Worm (Caenorhabditis elegans) whole organism, L4 larva: Measurements from ENCODE around the gene M04D8.5.

Source experiments
- R02D3.7 ChIP-seq: fragments of 150-350 bp; sonication (generic microtip); optimal IDR thresholded peaks from 3 replicates; lab custom pipeline; 2014; ENCODE audit warnings: missing biosample characterization, missing genetic modification characterization
- T26A8.4 ChIP-seq: fragments of 200-800 bp; sonication (Bioruptor generic); IDR thresholded peaks from 2 replicates; pipeline ENCODE4 v1.3.6; 2022; ENCODE audit warnings: missing genetic modification characterization, missing compliant biosample characterization
- Y75B8A.6 ChIP-seq: fragments of 200-800 bp; sonication (Bioruptor generic); IDR thresholded peaks from 2 replicates; pipeline ENCODE4 v1.3.6; 2022; ENCODE audit warnings: missing genetic modification reagents, missing genetic modification characterization, missing compliant biosample characterization
- aly-2 ChIP-seq: sonication (generic microtip); optimal IDR thresholded peaks from 2 replicates; lab custom pipeline; 2018; ENCODE audit warnings: missing biosample characterization, missing genetic modification characterization
- dve-1 ChIP-seq: sonication (generic microtip); optimal IDR thresholded peaks from 2 replicates; lab custom pipeline; 2017; ENCODE audit warnings: antibody characterized with exemption, mild to moderate bottlenecking, missing genetic modification characterization, missing compliant biosample characterization; ENCODE audit not compliant: insufficient read depth
- lin-15B ChIP-seq: fragments of 150-350 bp; sonication (generic microtip); optimal IDR thresholded peaks from 3 replicates; lab custom pipeline; 2014; ENCODE audit warnings: missing biosample characterization, missing genetic modification characterization
- nhr-237 ChIP-seq: sonication (generic microtip); optimal IDR thresholded peaks from 2 replicates; lab custom pipeline; 2017; ENCODE audit warnings: missing biosample characterization, missing genetic modification characterization
- unc-62 ChIP-seq, 3 experiments: fragments of 150-350 bp in 1 of 3; sonication (generic microtip); optimal IDR thresholded peaks in 2 of 3; peaks in 1 of 3; 1 replicate in 1 of 3; 2 replicates in 2 of 3; lab custom pipeline; 2014 to 2017; ENCODE audit warnings: missing biosample characterization in 3 of 3, missing genetic modification characterization in 3 of 3, missing genetic modification reagents in 3 of 3, missing genotype in 1 of 3
- zag-1 ChIP-seq: fragments of 150-350 bp; optimal IDR thresholded peaks from 2 replicates; lab custom pipeline; 2014; ENCODE audit warnings: missing biosample characterization, missing genetic modification characterization
- zip-11 ChIP-seq: fragments of 200-800 bp; sonication (Bioruptor generic); IDR thresholded peaks from 2 replicates; pipeline ENCODE4 v1.3.6; 2022; ENCODE audit warnings: missing genetic modification characterization, missing compliant biosample characterization
- zip-2 ChIP-seq: fragments of 150-350 bp; optimal IDR thresholded peaks from 2 replicates; lab custom pipeline; 2014; ENCODE audit warnings: missing biosample characterization, missing genetic modification characterization
- ztf-11 ChIP-seq: fragments of 150-350 bp; optimal IDR thresholded peaks from 2 replicates; lab custom pipeline; 2014; ENCODE audit warnings: missing biosample characterization, missing genetic modification characterization

DNA sequence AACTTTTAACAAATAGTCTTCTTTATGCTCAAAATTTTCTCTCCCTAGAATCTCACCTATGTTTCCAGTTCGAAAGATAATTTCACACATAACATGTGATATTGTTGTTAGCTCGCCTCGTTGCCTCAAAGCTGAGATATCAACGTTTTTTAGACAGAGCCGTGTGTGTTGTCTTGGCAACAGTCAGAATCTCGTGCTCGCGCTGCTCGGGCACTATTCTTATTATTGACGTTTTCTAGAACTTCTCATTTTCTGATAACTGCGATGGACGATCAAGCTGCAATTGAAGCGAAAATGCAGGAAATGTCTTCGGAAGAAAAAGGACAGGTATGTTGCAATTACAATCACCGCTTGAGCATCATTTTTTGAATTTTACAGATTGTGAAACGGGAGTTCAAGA lies 2.7 kb upstream of the M04D8.5 start, which contains the start of gene xbx-3:
- TF ChIP-seq ztf-11 (no peak), dve-1 (tag; lab: Kevin White, UChicago) (no peak), T26A8.4 (GFP tag; lab: Robert Waterston, UW) (no peak), zip-2 (no peak), aly-2 (tag; lab: Kevin White, UChicago) (no peak), nhr-237 (tag; lab: Kevin White, UChicago) (no peak), lin-15B (no peak), unc-62 (GFP tag; optimal IDR thresholded peaks at IDR 0.05 in 1 of 2; lab: Kevin White, UChicago) (no peak), unc-62 (tag; optimal IDR thresholded peaks at IDR 0.05; lab: Kevin White, UChicago) (no peak), Y75B8A.6 (GFP tag; lab: Robert Waterston, UW) (no peak), zip-11 (GFP tag; lab: Robert Waterston, UW) (no peak), R02D3.7 (tag; lab: Kevin White, UChicago) (no peak), zag-1 (tag; lab: Kevin White, UChicago) (no peak)
